Worm (Caenorhabditis elegans) whole organism, mixed stage, embryonic: ENCODE results near the gene top-3.

Source experiments
- M03D4.4 ChIP-seq: sonication (generic microtip); optimal IDR thresholded peaks from 2 replicates; lab custom pipeline; 2017; ENCODE audit warnings: mild to moderate bottlenecking, missing genetic modification characterization, missing compliant biosample characterization
- bed-3 ChIP-seq: fragments of 200-800 bp; sonication (Bioruptor generic); optimal IDR thresholded peaks from 3 replicates; lab custom pipeline; 2018; ENCODE audit warnings: mild to moderate bottlenecking, missing genetic modification characterization, moderate library complexity, missing compliant biosample characterization
- ceh-39 ChIP-seq: fragments of 150-350 bp; optimal IDR thresholded peaks from 2 replicates; lab custom pipeline; 2014; ENCODE audit warnings: missing biosample characterization, missing genetic modification characterization
- ceh-43 ChIP-seq: fragments of 200-800 bp; sonication (Bioruptor generic); optimal IDR thresholded peaks from 2 replicates; lab custom pipeline; 2018; ENCODE audit warnings: mild to moderate bottlenecking, missing genetic modification characterization, moderate library complexity, missing compliant biosample characterization
- ceh-83 ChIP-seq: fragments of 200-800 bp; sonication (Bioruptor generic); optimal IDR thresholded peaks from 2 replicates; lab custom pipeline; 2018; ENCODE audit warnings: mild to moderate bottlenecking, missing genetic modification characterization, missing compliant biosample characterization
- ces-1 ChIP-seq: fragments of 150-350 bp; optimal IDR thresholded peaks from 2 replicates; lab custom pipeline; 2014; ENCODE audit warnings: missing biosample characterization, missing genetic modification reagents, missing genetic modification characterization
- cnd-1 ChIP-seq: fragments of 200-800 bp; sonication (Bioruptor generic); optimal IDR thresholded peaks from 2 replicates; lab custom pipeline; 2018; ENCODE audit warnings: mild to moderate bottlenecking, missing genetic modification characterization, missing compliant biosample characterization
- drap-1 ChIP-seq: fragments of 200-800 bp; sonication (Bioruptor generic); optimal IDR thresholded peaks from 3 replicates; lab custom pipeline; 2018; ENCODE audit warnings: mild to moderate bottlenecking, missing genetic modification characterization, missing compliant biosample characterization
- elt-1 ChIP-seq: sonication (generic microtip); optimal IDR thresholded peaks from 2 replicates; lab custom pipeline; 2017; ENCODE audit warnings: missing genetic modification characterization, mild to moderate bottlenecking, missing compliant biosample characterization, antibody characterized with exemption, moderate library complexity, borderline replicate concordance; ENCODE audit not compliant: insufficient read depth
- flh-1 ChIP-seq: fragments of 200-800 bp; sonication (Bioruptor generic); optimal IDR thresholded peaks from 2 replicates; lab custom pipeline; 2018; ENCODE audit warnings: mild to moderate bottlenecking, missing genetic modification characterization, moderate library complexity, missing compliant biosample characterization
- hlh-1 ChIP-seq: fragments of 150-350 bp; optimal IDR thresholded peaks from 2 replicates; lab custom pipeline; 2014; ENCODE audit warnings: missing biosample characterization, missing genetic modification reagents, missing genetic modification characterization
- lin-13 ChIP-seq: fragments of 150-350 bp; optimal IDR thresholded peaks from 2 replicates; lab custom pipeline; 2014; ENCODE audit warnings: missing biosample characterization, missing genetic modification characterization
- lin-32 ChIP-seq: fragments of 200-800 bp; sonication (Bioruptor generic); optimal IDR thresholded peaks from 2 replicates; lab custom pipeline; 2018; ENCODE audit warnings: mild to moderate bottlenecking, missing genetic modification characterization, missing compliant biosample characterization
- lsy-2 ChIP-seq: fragments of 150-350 bp; optimal IDR thresholded peaks from 2 replicates; lab custom pipeline; 2014; ENCODE audit warnings: missing biosample characterization, missing genetic modification characterization
- mab-5 ChIP-seq: fragments of 150-350 bp; optimal IDR thresholded peaks from 2 replicates; lab custom pipeline; 2014; ENCODE audit warnings: missing biosample characterization, missing genetic modification characterization
- mep-1 ChIP-seq: fragments of 150-350 bp; optimal IDR thresholded peaks from 2 replicates; lab custom pipeline; 2017; ENCODE audit warnings: missing biosample characterization, missing genetic modification reagents, missing genetic modification characterization, inconsistent platforms
- mls-2 ChIP-seq: sonication (generic microtip); optimal IDR thresholded peaks from 2 replicates; lab custom pipeline; 2016; ENCODE audit warnings: mild to moderate bottlenecking, missing genetic modification characterization, moderate library complexity, missing compliant biosample characterization
- nhr-2 ChIP-seq: fragments of 150-350 bp; optimal IDR thresholded peaks from 2 replicates; lab custom pipeline; 2014; ENCODE audit warnings: missing biosample characterization, missing genetic modification characterization
- nhr-237 ChIP-seq: fragments of 150-350 bp; optimal IDR thresholded peaks from 2 replicates; lab custom pipeline; 2014; ENCODE audit warnings: missing biosample characterization, missing genetic modification characterization
- nhr-28 ChIP-seq: fragments of 150-350 bp; optimal IDR thresholded peaks from 2 replicates; lab custom pipeline; 2014; ENCODE audit warnings: missing biosample characterization, missing genetic modification characterization
- nhr-76 ChIP-seq: sonication (generic microtip); optimal IDR thresholded peaks from 2 replicates; lab custom pipeline; 2017; ENCODE audit warnings: missing biosample characterization, missing genetic modification characterization
- pha-4 ChIP-seq: fragments of 150-350 bp; optimal IDR thresholded peaks from 2 replicates; lab custom pipeline; 2018; ENCODE audit warnings: missing biosample characterization, missing genetic modification reagents, missing genetic modification characterization
- sem-2 ChIP-seq: fragments of 200-800 bp; sonication (Bioruptor generic); optimal IDR thresholded peaks from 2 replicates; lab custom pipeline; 2018; ENCODE audit warnings: mild to moderate bottlenecking, missing genetic modification characterization, missing compliant biosample characterization
- sptf-1 ChIP-seq: sonication (generic microtip); optimal IDR thresholded peaks from 2 replicates; lab custom pipeline; 2017; ENCODE audit warnings: mild to moderate bottlenecking, missing genetic modification characterization, moderate library complexity, missing compliant biosample characterization
- tbx-8 ChIP-seq: fragments of 200-800 bp; sonication (Bioruptor generic); optimal IDR thresholded peaks from 2 replicates; lab custom pipeline; 2018; ENCODE audit warnings: mild to moderate bottlenecking, missing genetic modification characterization, moderate library complexity, missing compliant biosample characterization
- unc-120 ChIP-seq: sonication (generic microtip); optimal IDR thresholded peaks from 2 replicates; lab custom pipeline; 2017; ENCODE audit warnings: missing genetic modification characterization, missing compliant biosample characterization; ENCODE audit not compliant: poor library complexity, severe bottlenecking
- unc-39 ChIP-seq: fragments of 150-350 bp; optimal IDR thresholded peaks from 2 replicates; lab custom pipeline; 2014; ENCODE audit warnings: missing biosample characterization, missing genetic modification characterization
- unc-62 ChIP-seq: fragments of 150-350 bp; optimal IDR thresholded peaks from 2 replicates; lab custom pipeline; 2014; ENCODE audit warnings: missing biosample characterization, missing genetic modification reagents, missing genetic modification characterization
- zip-8 ChIP-seq: fragments of 150-350 bp; optimal IDR thresholded peaks from 2 replicates; lab custom pipeline; 2014; ENCODE audit warnings: missing biosample characterization, missing genetic modification characterization
- ztf-11 ChIP-seq: fragments of 150-350 bp; optimal IDR thresholded peaks from 2 replicates; lab custom pipeline; 2014; ENCODE audit warnings: missing biosample characterization, missing genetic modification characterization

The top-3 gene

DNA sequence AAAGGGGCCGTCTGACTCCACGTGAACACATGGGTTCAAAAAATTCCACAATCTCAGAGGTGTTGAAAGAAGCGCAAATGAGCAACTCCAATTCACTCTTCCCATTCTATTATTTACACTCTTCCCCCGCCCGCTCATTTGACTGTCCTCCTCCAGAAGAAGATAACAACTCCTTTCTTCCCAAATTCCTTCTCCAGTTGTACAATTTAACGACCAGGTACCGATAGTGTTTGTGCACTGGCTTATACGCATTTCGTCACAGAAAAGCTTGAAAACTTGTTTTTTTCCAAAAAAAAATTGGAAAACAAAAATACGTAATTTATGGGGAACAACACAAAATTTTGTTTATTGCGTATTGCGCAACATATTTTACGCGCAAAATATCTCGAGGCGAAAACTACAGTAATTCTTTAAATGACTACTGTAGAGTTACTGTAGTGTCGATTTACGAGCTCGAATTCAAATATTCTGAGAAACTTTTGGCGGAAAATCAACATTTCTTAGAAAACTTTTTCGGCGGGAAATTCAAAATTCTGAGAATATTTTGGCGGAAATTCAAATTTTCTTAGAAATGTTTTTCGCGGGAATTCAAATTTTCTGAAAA is 10.6 kb downstream of the top-3 start:
- TF ChIP-seq zip-8 (peak; percentile 53), mls-2 (tag; lab: Kevin White, UChicago) (no peak), ceh-43 (GFP tag; lab: Kevin White, UChicago) (no peak), lsy-2 (no peak), M03D4.4 (tag; lab: Kevin White, UChicago) (no peak)

DNA sequence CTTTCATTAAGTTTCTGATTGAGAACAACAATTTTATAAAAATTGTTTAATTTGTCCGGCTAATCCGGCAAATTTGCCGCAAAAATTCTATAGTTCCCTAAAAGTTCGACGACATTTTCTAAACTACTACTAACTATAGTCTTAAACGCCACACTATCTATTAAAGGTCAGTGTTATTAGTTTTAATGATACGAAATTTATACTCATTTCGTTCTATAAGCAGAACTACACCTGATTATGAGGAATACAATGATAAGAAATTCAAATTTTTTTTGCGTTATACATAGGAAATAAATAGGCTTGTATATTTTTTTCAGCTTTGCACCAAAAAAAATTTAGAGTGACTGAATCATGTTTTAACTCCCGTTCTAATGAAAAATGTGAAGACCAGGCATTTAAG is 11.5 kb downstream of the top-3 start:
- no peak for TF ChIP-seq pha-4 (tag; lab: Kevin White, UChicago)
- no peak for TF ChIP-seq hlh-1 (tag; lab: Kevin White, UChicago)
- no peak for TF ChIP-seq nhr-2 (tag; lab: Kevin White, UChicago)
- TF ChIP-seq M03D4.4 (tag; lab: Kevin White, UChicago): no peak
- no peak for TF ChIP-seq ces-1
- no peak for TF ChIP-seq nhr-28 (tag; lab: Kevin White, UChicago)
- no peak for TF ChIP-seq unc-39
- no peak for TF ChIP-seq bed-3
- no peak for TF ChIP-seq cnd-1
- TF ChIP-seq nhr-76 (tag; lab: Kevin White, UChicago): no peak
- TF ChIP-seq ztf-11: no peak
- no peak for TF ChIP-seq tbx-8 (GFP tag; lab: Kevin White, UChicago)
- no peak for TF ChIP-seq drap-1 (GFP tag; lab: Kevin White, UChicago)
- TF ChIP-seq ceh-39 (tag; lab: Kevin White, UChicago): no peak
- TF ChIP-seq lin-32 (GFP tag; lab: Kevin White, UChicago): no peak
- no peak for TF ChIP-seq sem-2
- TF ChIP-seq mab-5 (tag; lab: Kevin White, UChicago): no peak

DNA sequence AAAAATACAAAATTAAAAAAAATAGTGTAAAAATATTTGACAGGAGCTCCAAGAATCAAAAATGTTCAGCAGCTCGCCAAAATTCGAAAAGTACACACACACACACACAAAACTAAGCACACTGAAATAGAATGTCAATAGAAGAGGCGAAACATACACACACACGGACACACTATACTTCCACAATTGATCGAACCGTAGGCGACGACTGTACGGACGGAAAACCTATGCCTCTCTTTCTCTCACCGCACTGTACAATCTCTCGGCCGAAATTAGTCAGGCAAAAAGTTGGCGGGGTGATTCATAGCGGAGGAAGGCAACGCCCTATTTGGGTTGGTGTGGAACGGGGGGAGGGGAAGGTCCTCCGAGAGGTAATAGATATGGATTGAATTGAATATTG is 12.5 kb downstream of the top-3 start:
- peak; percentile 90 for TF ChIP-seq pha-4 (tag; lab: Kevin White, UChicago)
- TF ChIP-seq tbx-8 (GFP tag; lab: Kevin White, UChicago): no peak
- TF ChIP-seq lin-13 (tag; lab: Kevin White, UChicago): no peak
- TF ChIP-seq sem-2: no peak
- TF ChIP-seq zip-8: no peak
- no peak for TF ChIP-seq nhr-237 (tag; lab: Kevin White, UChicago)
- TF ChIP-seq nhr-2 (tag; lab: Kevin White, UChicago): no peak

DNA sequence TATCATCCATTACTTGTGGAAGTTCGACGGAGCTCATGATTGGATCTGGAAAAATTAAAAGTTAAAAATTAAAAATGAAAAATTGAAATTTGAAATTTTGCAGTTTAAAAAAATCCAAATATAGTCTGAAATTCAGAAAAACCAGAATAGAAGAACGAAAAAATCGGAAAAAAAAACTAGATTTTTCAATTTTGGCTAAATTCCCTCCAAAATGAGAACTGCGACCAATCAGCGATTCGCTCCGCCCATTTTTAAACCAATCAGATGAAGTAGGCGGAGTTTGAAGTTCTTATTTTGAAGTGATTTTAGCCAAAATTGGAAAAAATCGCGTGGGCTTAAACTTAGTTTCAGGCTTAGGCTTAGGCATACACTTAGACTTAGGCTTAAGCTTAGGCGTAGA is 13.0 kb downstream of the top-3 start, which contains the start of gene Y56A3A.7:
TSS of gene Y56A3A.7 (minus strand) at position 47 of the 400 bp plus-strand sequence.
- TF ChIP-seq mab-5 (tag; lab: Kevin White, UChicago) (no peak), elt-1 (no peak), tbx-8 (GFP tag; lab: Kevin White, UChicago) (no peak), ceh-83 (GFP tag; lab: Kevin White, UChicago) (no peak), bed-3 (no peak), ceh-39 (tag; lab: Kevin White, UChicago) (no peak), mep-1 (no peak)

DNA sequence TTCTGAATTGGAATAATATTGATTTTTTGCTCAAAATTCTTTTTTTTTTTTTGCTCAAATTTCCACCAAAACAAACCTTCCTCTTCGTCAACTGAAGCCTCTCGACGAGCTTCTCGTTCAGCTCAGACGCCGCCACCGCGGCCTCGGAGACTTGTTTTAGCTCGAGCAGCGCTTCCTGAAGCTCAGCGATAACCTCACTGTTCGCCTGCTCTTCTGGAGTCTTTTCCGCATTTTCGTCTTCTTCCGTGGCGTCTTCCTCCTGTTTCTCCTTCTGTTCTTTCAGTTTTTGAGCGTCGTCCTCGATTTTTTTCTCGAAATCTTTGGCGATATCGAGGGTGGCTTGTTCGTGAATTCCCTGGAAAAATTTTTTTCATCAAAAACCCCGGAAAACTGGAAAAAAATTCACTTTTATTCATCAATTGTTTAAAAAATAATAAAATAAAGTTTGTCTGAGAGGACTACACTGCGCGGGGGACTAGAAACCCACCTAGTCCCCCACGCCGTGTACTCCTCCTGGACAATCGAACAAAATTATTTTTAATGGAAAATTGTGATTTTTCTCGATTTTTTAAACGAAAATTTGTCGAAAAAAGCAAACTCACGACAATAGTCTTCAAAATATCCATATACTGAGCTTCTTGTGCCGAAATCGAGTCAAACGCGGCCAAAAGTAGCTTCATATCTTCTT is 13.8 kb downstream of the top-3 start:
- TF ChIP-seq elt-1: no peak
- TF ChIP-seq sem-2: no peak
- TF ChIP-seq drap-1 (GFP tag; lab: Kevin White, UChicago): no peak
- peak; percentile 44 for TF ChIP-seq cnd-1
- TF ChIP-seq mep-1: peak; percentile 47
- no peak for TF ChIP-seq unc-120 (tag; lab: Kevin White, UChicago)
- TF ChIP-seq lsy-2: peak; percentile 52
- peak; percentile 53 for TF ChIP-seq sptf-1 (tag; lab: Kevin White, UChicago)
- TF ChIP-seq ceh-83 (GFP tag; lab: Kevin White, UChicago): peak; percentile 39
- TF ChIP-seq ces-1: peak; percentile 93
- peak; percentile 58 for TF ChIP-seq lin-13 (tag; lab: Kevin White, UChicago)
- TF ChIP-seq ceh-39 (tag; lab: Kevin White, UChicago): peak; percentile 41

DNA sequence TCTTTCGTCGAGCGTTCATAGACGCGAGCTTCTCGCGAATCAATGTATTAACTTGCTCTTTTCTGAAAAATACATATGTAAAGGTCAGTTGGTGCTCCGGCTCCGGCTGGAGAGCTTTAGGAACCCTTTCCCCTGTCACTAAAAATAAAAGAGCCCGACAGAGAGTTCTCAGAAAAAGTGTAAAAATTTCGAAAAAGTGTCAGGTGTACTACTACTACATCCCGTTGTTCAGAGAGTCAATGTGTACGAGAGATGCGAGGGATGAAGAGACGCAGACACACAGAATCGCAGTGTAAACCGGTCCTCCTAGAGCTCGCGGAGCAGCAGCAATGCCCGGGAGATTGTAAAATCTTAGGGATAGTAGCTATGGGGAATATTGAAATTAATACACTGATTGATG is 17.3 kb downstream of the top-3 start:
- TF ChIP-seq nhr-28 (tag; lab: Kevin White, UChicago): no peak
- TF ChIP-seq pha-4 (tag; lab: Kevin White, UChicago): no peak
- peak; percentile 64 for TF ChIP-seq unc-62
- no peak for TF ChIP-seq lsy-2
- no peak for TF ChIP-seq flh-1 (GFP tag; lab: Kevin White, UChicago)
- TF ChIP-seq hlh-1 (tag; lab: Kevin White, UChicago): peak; percentile 98
- TF ChIP-seq unc-120 (tag; lab: Kevin White, UChicago): peak; percentile 71
- no peak for TF ChIP-seq lin-13 (tag; lab: Kevin White, UChicago)
- no peak for TF ChIP-seq ceh-43 (GFP tag; lab: Kevin White, UChicago)
- TF ChIP-seq nhr-237 (tag; lab: Kevin White, UChicago): no peak
